Fruit fly (Drosophila melanogaster): ENCODE measurements around the gene CG9386.

Gene CG9386

dm6 chr3R:9586663-9587248 lies 31.5 kb upstream of the CG9386 start, which contains the start of gene P58IPK (continued):
- TF ChIP-seq CG10654 (GFP tag; optimal IDR thresholded peaks at IDR 0.05) (peak; percentile 23), Sin3A (optimal IDR thresholded peaks at IDR 0.05) (peak; percentile 82), Aef1 (GFP tag; IDR thresholded peaks at IDR 0.05) (peak; percentile 32; the same call in 2 of the 3 replicates), vfl (GFP tag; optimal IDR thresholded peaks at IDR 0.05) (peak; percentile 65), CG3065 (GFP tag; optimal IDR thresholded peaks at IDR 0.05) (peak; percentile 37), CG17802 (tag; optimal IDR thresholded peaks at IDR 0.05) (peak; percentile 76), CG17328 (GFP tag; IDR thresholded peaks at IDR 0.05) (peak; percentile 53; the same call in 1 of the 2 replicates), gsb (GFP tag; IDR thresholded peaks at IDR 0.05) (no peak), psq (GFP tag; optimal IDR thresholded peaks at IDR 0.05) (no peak), sc (optimal IDR thresholded peaks at IDR 0.05) (no peak), sc (GFP tag; optimal IDR thresholded peaks at IDR 0.05) (no peak), Hr39 (optimal IDR thresholded peaks at IDR 0.05) (no peak), CG1792 (GFP tag; optimal IDR thresholded peaks at IDR 0.05) (peak; percentile 53), esg (GFP tag; conservative IDR thresholded peaks at IDR 0.05) (peak; percentile 53; the same call in 1 of the 2 replicates), CG7556 (GFP tag; optimal IDR thresholded peaks at IDR 0.05) (peak; percentile 2), CG11247 (GFP tag; IDR thresholded peaks at IDR 0.05) (peak; percentile 45; the same call in 1 of the 2 replicates), CG13296 (GFP tag; optimal IDR thresholded peaks at IDR 0.05) (peak; percentile 28), gfzf (GFP tag; optimal IDR thresholded peaks at IDR 0.05) (peak; percentile 41), al (GFP tag; IDR thresholded peaks at IDR 0.05) (peak; percentile 52), insv (GFP tag; optimal IDR thresholded peaks at IDR 0.05) (no peak), CG10366 (GFP tag; IDR thresholded peaks at IDR 0.05) (peak; percentile 56), Mes4 (GFP tag; optimal IDR thresholded peaks at IDR 0.05) (peak; percentile 36), Dll (GFP tag; IDR thresholded peaks at IDR 0.05; ENCODE audit: partially characterized antibody) (peak; percentile 94), nom (GFP tag; optimal IDR thresholded peaks at IDR 0.05) (peak; percentile 2), Vsx1 (GFP tag; optimal IDR thresholded peaks at IDR 0.05) (no peak), CG2199 (GFP tag; IDR thresholded peaks at IDR 0.05) (0 out of 3 replicates have a peak, but pooled peaks have one; percentile 45), kah (GFP tag; optimal IDR thresholded peaks at IDR 0.05) (peak; percentile 55), kni (GFP tag; optimal IDR thresholded peaks at IDR 0.05) (peak; percentile 22), CoRest (tag; optimal IDR thresholded peaks at IDR 0.05) (peak; percentile 74), CG12744 (GFP tag; optimal IDR thresholded peaks at IDR 0.05) (peak; percentile 72), CHES-1-like (GFP tag; optimal IDR thresholded peaks at IDR 0.05) (peak; percentile 69), Drgx (GFP tag; IDR thresholded peaks at IDR 0.05) (peak; percentile 16; the same call in 1 of the 2 replicates), tll (GFP tag; optimal IDR thresholded peaks at IDR 0.05) (no peak), ttk (GFP tag; IDR thresholded peaks at IDR 0.05) (0 out of 2 replicates have a peak, but pooled peaks have one; percentile 44), CG31441 (GFP tag; IDR thresholded peaks at IDR 0.05) (peak; percentile 94), Taf1 (GFP tag; IDR thresholded peaks at IDR 0.05) (peak; percentile 13; the same call in 1 of the 2 replicates), disco-r (GFP tag; optimal IDR thresholded peaks at IDR 0.05) (peak; percentile 10), Fer2 (tag; optimal IDR thresholded peaks at IDR 0.05) (no peak), vnd (GFP tag; IDR thresholded peaks at IDR 0.05; ENCODE audit: partially characterized antibody) (peak; percentile 90), Dip3 (GFP tag; optimal IDR thresholded peaks at IDR 0.05) (peak; percentile 68), CG13123 (GFP tag; optimal IDR thresholded peaks at IDR 0.05) (peak; percentile 12), stwl (tag; optimal IDR thresholded peaks at IDR 0.05) (peak; percentile 55), CG9797 (GFP tag; optimal IDR thresholded peaks at IDR 0.05) (peak; percentile 49), CG16813 (GFP tag; IDR thresholded peaks at IDR 0.05; ENCODE audit: partially characterized antibody) (peak; percentile 97), da (GFP tag; optimal IDR thresholded peaks at IDR 0.05) (peak; percentile 34), CG11696 (GFP tag; IDR thresholded peaks at IDR 0.05) (no peak), Spps (tag; optimal IDR thresholded peaks at IDR 0.05) (no peak), CG14441 (GFP tag; IDR thresholded peaks at IDR 0.05) (peak; percentile 77), CG6765 (GFP tag; optimal IDR thresholded peaks at IDR 0.05) (no peak), cad (GFP tag; optimal IDR thresholded peaks at IDR 0.05) (no peak), tgo (GFP tag; IDR thresholded peaks at IDR 0.05) (peak; percentile 52)

All from whole organism, embryonic.